Fruit fly (Drosophila melanogaster) whole organism, embryonic: Measurements from ENCODE around the gene Acn.

Experiments used
- ATbp ChIP-seq: fragments of 200-800 bp; sonication (Bioruptor generic); optimal IDR thresholded peaks from 2 replicates; lab custom pipeline; 2017; ENCODE audit warnings: missing biosample characterization, mild to moderate bottlenecking, missing genetic modification characterization, missing genetic modification reagents
- Aef1 ChIP-seq: fragments of 200-800 bp; sonication (Bioruptor generic); IDR thresholded peaks from 3 replicates; pipeline ENCODE4 v1.3.6; 2022; ENCODE audit warnings: missing biosample characterization, missing genetic modification characterization
- Asciz ChIP-seq: fragments of 200-800 bp; sonication (Bioruptor generic); optimal IDR thresholded peaks from 2 replicates; lab custom pipeline; 2017; ENCODE audit warnings: missing biosample characterization, mild to moderate bottlenecking, missing genetic modification characterization, missing genetic modification reagents
- CG1024 ChIP-seq: fragments of 200-800 bp; sonication (Bioruptor generic); IDR thresholded peaks from 2 replicates; pipeline ENCODE4 v1.3.6; 2022; ENCODE audit warnings: missing biosample characterization, missing genetic modification characterization
- CG10321 ChIP-seq: fragments of 200-800 bp; sonication (Bioruptor generic); IDR thresholded peaks from 2 replicates; pipeline ENCODE4 v1.3.6; 2022; ENCODE audit warnings: missing biosample characterization, missing genetic modification characterization
- CG10366 ChIP-seq: fragments of 200-800 bp; sonication (Bioruptor generic); IDR thresholded peaks from 2 replicates; pipeline ENCODE4 v1.3.6; 2022; ENCODE audit warnings: missing biosample characterization, missing genetic modification characterization
- CG10462 ChIP-seq: fragments of 200-800 bp; sonication (Bioruptor generic); optimal IDR thresholded peaks from 2 replicates; lab custom pipeline; 2016; ENCODE audit warnings: missing biosample characterization, missing genetic modification characterization
- CG11504 ChIP-seq: fragments of 200-800 bp; sonication (Bioruptor generic); optimal IDR thresholded peaks from 3 replicates; lab custom pipeline; 2019; ENCODE audit warnings: missing biosample characterization, mild to moderate bottlenecking, missing genetic modification characterization, moderate library complexity
- CG11696 ChIP-seq: fragments of 200-800 bp; sonication (Bioruptor generic); IDR thresholded peaks from 2 replicates; pipeline ENCODE4 v1.3.6; 2022; ENCODE audit warnings: missing biosample characterization, missing genetic modification characterization
- CG12219 ChIP-seq: fragments of 200-800 bp; sonication (Bioruptor generic); optimal IDR thresholded peaks from 3 replicates; lab custom pipeline; 2018; ENCODE audit warnings: missing biosample characterization, mild to moderate bottlenecking, missing genetic modification characterization
- CG1603 ChIP-seq: fragments of 200-800 bp; sonication (Bioruptor generic); optimal IDR thresholded peaks from 2 replicates; lab custom pipeline; 2019; ENCODE audit warnings: missing biosample characterization, mild to moderate bottlenecking, missing genetic modification characterization, moderate library complexity
- CG16863 ChIP-seq: fragments of 200-800 bp; sonication (Bioruptor generic); optimal IDR thresholded peaks from 3 replicates; lab custom pipeline; 2016; ENCODE audit warnings: missing biosample characterization, missing genetic modification characterization
- CG2875 ChIP-seq: fragments of 200-800 bp; sonication (Bioruptor generic); optimal IDR thresholded peaks from 2 replicates; lab custom pipeline; 2017; ENCODE audit warnings: missing biosample characterization, mild to moderate bottlenecking, missing genetic modification characterization, missing genetic modification reagents
- CG33557 ChIP-seq: fragments of 200-800 bp; sonication (Bioruptor generic); optimal IDR thresholded peaks from 2 replicates; lab custom pipeline; 2019; ENCODE audit warnings: missing biosample characterization, mild to moderate bottlenecking, missing genetic modification characterization, moderate library complexity
- CG43689 ChIP-seq: fragments of 200-800 bp; sonication (Bioruptor generic); IDR thresholded peaks from 2 replicates; pipeline ENCODE4 v1.3.6; 2022; ENCODE audit warnings: missing biosample characterization, missing genetic modification characterization
- CG4854 ChIP-seq: fragments of 200-800 bp; sonication (Bioruptor generic); optimal IDR thresholded peaks from 2 replicates; lab custom pipeline; 2016; ENCODE audit warnings: missing biosample characterization, missing genetic modification characterization, inconsistent platforms
- CG6254 ChIP-seq: fragments of 200-800 bp; sonication (Bioruptor generic); optimal IDR thresholded peaks from 3 replicates; lab custom pipeline; 2017; ENCODE audit warnings: mild to moderate bottlenecking, missing biosample characterization, missing genetic modification reagents, missing genetic modification characterization
- CG7271 ChIP-seq: fragments of 200-800 bp; sonication (Bioruptor generic); optimal IDR thresholded peaks from 2 replicates; lab custom pipeline; 2018; ENCODE audit warnings: missing biosample characterization, mild to moderate bottlenecking, missing genetic modification characterization, moderate library complexity
- Doc3 ChIP-seq: fragments of 200-800 bp; sonication (Bioruptor generic); IDR thresholded peaks from 3 replicates; pipeline ENCODE4 v1.3.6; 2022; ENCODE audit warnings: missing biosample characterization, missing genetic modification characterization; ENCODE audit not compliant: partially characterized antibody
- Ets97D ChIP-seq: fragments of 200-800 bp; sonication (Bioruptor generic); optimal IDR thresholded peaks from 3 replicates; lab custom pipeline; 2016; ENCODE audit warnings: missing biosample characterization, missing genetic modification characterization
- Fer3 ChIP-seq: fragments of 200-800 bp; sonication (Bioruptor generic); optimal IDR thresholded peaks from 2 replicates; lab custom pipeline; 2018; ENCODE audit warnings: missing biosample characterization, mild to moderate bottlenecking, missing genetic modification characterization, moderate library complexity
- H2.0 ChIP-seq: fragments of 200-800 bp; sonication (Bioruptor generic); IDR thresholded peaks from 2 replicates; pipeline ENCODE4 v1.3.6; 2022; ENCODE audit warnings: missing biosample characterization, missing genetic modification characterization
- HLH3B ChIP-seq: fragments of 200-800 bp; sonication (Bioruptor generic); IDR thresholded peaks from 2 replicates; pipeline ENCODE4 v1.3.6; 2022; ENCODE audit warnings: missing biosample characterization, missing genetic modification characterization
- Hr39 ChIP-seq: fragments of >200 bp; optimal IDR thresholded peaks from 2 replicates; lab custom pipeline; 2017
- MBD-R2 ChIP-seq: fragments of 200-800 bp; sonication (Bioruptor generic); IDR thresholded peaks from 2 replicates; pipeline ENCODE4 v1.3.6; 2022; ENCODE audit warnings: missing biosample characterization, missing genetic modification characterization
- MTF-1 ChIP-seq: fragments of 200-800 bp; sonication (Bioruptor generic); optimal IDR thresholded peaks from 2 replicates; lab custom pipeline; 2018; ENCODE audit warnings: missing biosample characterization, mild to moderate bottlenecking, missing genetic modification characterization, borderline replicate concordance
- Med ChIP-seq: fragments of 200-800 bp; sonication (Bioruptor generic); peaks from one replicate; lab custom pipeline; 2016; ENCODE audit warnings: missing biosample characterization, missing genetic modification characterization, mild to moderate bottlenecking, inconsistent platforms, moderate library complexity
- bowl ChIP-seq: fragments of 200-800 bp; sonication (Bioruptor generic); IDR thresholded peaks from 2 replicates; pipeline ENCODE4 v1.3.6; 2022; ENCODE audit warnings: missing biosample characterization, missing genetic modification characterization
- br ChIP-seq: fragments of >200 bp; optimal IDR thresholded peaks from 2 replicates; lab custom pipeline; 2017
- bsh ChIP-seq, 2 experiments: fragments of 200-800 bp; sonication (Bioruptor generic); optimal IDR thresholded peaks; 2 replicates each; lab custom pipeline; 2017 to 2018; ENCODE audit warnings: mild to moderate bottlenecking in 2 of 2, missing biosample characterization in 2 of 2, missing genetic modification characterization in 2 of 2, moderate library complexity in 1 of 2
- caup ChIP-seq: fragments of 200-800 bp; sonication (Bioruptor generic); optimal IDR thresholded peaks from 3 replicates; lab custom pipeline; 2017; ENCODE audit warnings: missing biosample characterization, mild to moderate bottlenecking, missing genetic modification characterization, moderate library complexity; ENCODE audit not compliant: severe bottlenecking
- cg ChIP-seq: fragments of 200-800 bp; sonication (Bioruptor generic); optimal IDR thresholded peaks from 3 replicates; lab custom pipeline; 2019; ENCODE audit warnings: missing biosample characterization, mild to moderate bottlenecking, missing genetic modification characterization, moderate library complexity
- ci ChIP-seq: fragments of 200-800 bp; sonication (Bioruptor generic); IDR thresholded peaks from 3 replicates; pipeline ENCODE4 v1.3.6; 2022; ENCODE audit warnings: missing biosample characterization, missing genetic modification characterization
- ftz-f1 ChIP-seq: fragments of 200-800 bp; sonication (Bioruptor generic); optimal IDR thresholded peaks from 2 replicates; lab custom pipeline; 2016; ENCODE audit warnings: missing biosample characterization, missing genetic modification characterization
- gsb ChIP-seq: fragments of 200-800 bp; sonication (Bioruptor generic); IDR thresholded peaks from 2 replicates; pipeline ENCODE4 v1.3.6; 2022; ENCODE audit warnings: missing biosample characterization, missing genetic modification characterization
- ham ChIP-seq: fragments of 200-800 bp; sonication (Bioruptor generic); IDR thresholded peaks from 2 replicates; pipeline ENCODE4 v1.3.6; 2022; ENCODE audit warnings: missing biosample characterization, missing genetic modification characterization
- knrl ChIP-seq: fragments of 200-800 bp; sonication (Bioruptor generic); IDR thresholded peaks from 3 replicates; pipeline ENCODE4 v1.3.6; 2022; ENCODE audit warnings: missing biosample characterization, missing genetic modification characterization; ENCODE audit not compliant: partially characterized antibody
- lbe ChIP-seq: fragments of 200-800 bp; sonication (Bioruptor generic); optimal IDR thresholded peaks from 2 replicates; lab custom pipeline; 2016; ENCODE audit warnings: missing biosample characterization, mild to moderate bottlenecking, missing genetic modification characterization
- lov ChIP-seq, 2 experiments: fragments of 200-800 bp in 1 of 2; fragments of >200 bp in 1 of 2; sonication (Bioruptor generic) in 1 of 2; IDR thresholded peaks in 1 of 2; optimal IDR thresholded peaks in 1 of 2; 2 replicates in 1 of 2; 3 replicates in 1 of 2; pipeline versions ENCODE4 v1.3.6 to Lab custom; 2017 to 2022; ENCODE audit warnings: missing biosample characterization in 1 of 2, missing genetic modification characterization in 1 of 2
- nmo ChIP-seq: fragments of 200-800 bp; sonication (Bioruptor generic); optimal IDR thresholded peaks from 2 replicates; lab custom pipeline; 2018; ENCODE audit warnings: missing biosample characterization, mild to moderate bottlenecking, missing genetic modification characterization, moderate library complexity
- org-1 ChIP-seq: fragments of 200-800 bp; sonication (Bioruptor generic); optimal IDR thresholded peaks from 2 replicates; lab custom pipeline; 2017; ENCODE audit warnings: missing biosample characterization, missing genetic modification characterization
- row ChIP-seq: fragments of 200-800 bp; sonication (Bioruptor generic); IDR thresholded peaks from 3 replicates; pipeline ENCODE4 v1.3.6; 2022; ENCODE audit warnings: missing biosample characterization, missing genetic modification characterization
- slbo ChIP-seq: fragments of 200-800 bp; sonication (Bioruptor generic); IDR thresholded peaks from 2 replicates; pipeline ENCODE4 v1.3.6; 2022; ENCODE audit warnings: missing biosample characterization, missing genetic modification characterization
- sna ChIP-seq: fragments of 200-800 bp; sonication (Bioruptor generic); IDR thresholded peaks from 2 replicates; pipeline ENCODE4 v1.3.6; 2022; ENCODE audit warnings: missing biosample characterization, missing genetic modification characterization; ENCODE audit not compliant: partially characterized antibody
- stwl ChIP-seq: fragments of 200-800 bp; sonication (Bioruptor generic); optimal IDR thresholded peaks from 3 replicates; lab custom pipeline; 2018; ENCODE audit warnings: missing biosample characterization, mild to moderate bottlenecking, missing genetic modification characterization, moderate library complexity
- tio ChIP-seq: fragments of 200-800 bp; sonication (Bioruptor generic); optimal IDR thresholded peaks from 2 replicates; lab custom pipeline; 2017; ENCODE audit warnings: missing biosample characterization, missing genetic modification characterization, inconsistent platforms
- tna ChIP-seq: fragments of 200-800 bp; sonication (Bioruptor generic); IDR thresholded peaks from 2 replicates; pipeline ENCODE4 v1.3.6; 2022; ENCODE audit warnings: missing biosample characterization, missing genetic modification characterization; ENCODE audit not compliant: partially characterized antibody
- tup ChIP-seq: fragments of 200-800 bp; sonication (Bioruptor generic); optimal IDR thresholded peaks from 2 replicates; lab custom pipeline; 2016; ENCODE audit warnings: missing biosample characterization, mild to moderate bottlenecking, missing genetic modification characterization, moderate library complexity
- unpg ChIP-seq: fragments of 200-800 bp; sonication (Bioruptor generic); optimal IDR thresholded peaks from 3 replicates; lab custom pipeline; 2018; ENCODE audit warnings: missing biosample characterization, mild to moderate bottlenecking, missing genetic modification characterization, moderate library complexity
- wek ChIP-seq: fragments of 200-800 bp; sonication (Bioruptor generic); optimal IDR thresholded peaks from 3 replicates; lab custom pipeline; 2018; ENCODE audit warnings: missing biosample characterization, mild to moderate bottlenecking, missing genetic modification characterization, moderate library complexity

Gene Acn

DNA sequence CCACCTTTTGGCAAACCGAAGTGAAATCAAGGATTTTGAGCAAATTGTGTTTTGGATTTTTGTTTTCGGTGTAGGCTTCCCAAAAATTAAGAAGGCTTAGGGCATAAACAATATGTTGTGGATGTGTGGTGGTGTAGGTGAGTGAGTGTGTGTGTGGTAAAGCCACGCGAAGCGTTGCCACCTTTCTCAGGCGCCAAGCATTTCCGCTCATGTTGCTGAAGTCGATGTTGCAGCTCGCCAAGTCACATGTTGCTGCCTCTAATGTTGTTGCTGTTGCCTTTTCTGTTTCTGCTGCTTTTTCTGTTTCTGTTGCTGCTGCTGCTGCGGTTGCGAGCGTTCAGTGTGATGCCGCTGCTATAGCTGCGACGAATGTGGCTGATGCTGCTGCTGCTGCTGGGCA, 34.6 kb downstream of the Acn start:
- TF ChIP-seq org-1 (GFP tag; lab: Kevin White, UChicago) (peak; percentile 7), CG7271 (tag; lab: Kevin White, UChicago) (no peak), bsh (GFP tag; optimal IDR thresholded peaks at IDR 0.05; lab: Kevin White, UChicago) (peak in 1 of 2 experiments; percentile 22), Ets97D (peak; percentile 59), sna (GFP tag; lab: Robert Waterston, UW) (peak; percentile 35; the same call in 1 of the 2 replicates), cg (GFP tag; lab: Kevin White, UChicago) (peak; percentile 35), lov (optimal IDR thresholded peaks at IDR 0.05; lab: Kevin White, UChicago) (no peak), lov (GFP tag; IDR thresholded peaks at IDR 0.05; lab: Robert Waterston, UW) (0 out of 3 replicates have a peak, but pooled peaks have one; percentile 47), MBD-R2 (0 out of 2 replicates have a peak, but pooled peaks have one; percentile 21), ATbp (GFP tag; lab: Kevin White, UChicago) (peak; percentile 5), CG16863 (GFP tag; lab: Kevin White, UChicago) (no peak), tup (no peak), CG1603 (peak; percentile 33), lbe (GFP tag; lab: Kevin White, UChicago) (no peak), bowl (GFP tag; lab: Robert Waterston, UW) (peak; percentile 18; the same call in 1 of the 2 replicates), CG11504 (tag; lab: Kevin White, UChicago) (peak; percentile 99), CG6254 (GFP tag; lab: Kevin White, UChicago) (peak; percentile 8), HLH3B (0 out of 2 replicates have a peak, but pooled peaks have one; percentile 4), MTF-1 (GFP tag; lab: Kevin White, UChicago) (peak; percentile 27), unpg (GFP tag; lab: Kevin White, UChicago) (peak; percentile 10), Med (peak; percentile 61), CG43689 (peak; percentile 41; the same call in 1 of the 2 replicates), ftz-f1 (GFP tag; lab: Kevin White, UChicago) (no peak), Doc3 (GFP tag; lab: Robert Waterston, UW) (0 out of 3 replicates have a peak, but pooled peaks have one; percentile 24), Asciz (peak; percentile 31), CG12219 (GFP tag; lab: Kevin White, UChicago) (peak; percentile 25), slbo (GFP tag; lab: Robert Waterston, UW) (0 out of 2 replicates have a peak, but pooled peaks have one; percentile 10), wek (GFP tag; lab: Kevin White, UChicago) (peak; percentile 16), stwl (peak; percentile 65), nmo (GFP tag; lab: Kevin White, UChicago) (no peak), gsb (no peak), ci (GFP tag; lab: Robert Waterston, UW) (peak; percentile 88), CG33557 (GFP tag; lab: Kevin White, UChicago) (no peak)

DNA sequence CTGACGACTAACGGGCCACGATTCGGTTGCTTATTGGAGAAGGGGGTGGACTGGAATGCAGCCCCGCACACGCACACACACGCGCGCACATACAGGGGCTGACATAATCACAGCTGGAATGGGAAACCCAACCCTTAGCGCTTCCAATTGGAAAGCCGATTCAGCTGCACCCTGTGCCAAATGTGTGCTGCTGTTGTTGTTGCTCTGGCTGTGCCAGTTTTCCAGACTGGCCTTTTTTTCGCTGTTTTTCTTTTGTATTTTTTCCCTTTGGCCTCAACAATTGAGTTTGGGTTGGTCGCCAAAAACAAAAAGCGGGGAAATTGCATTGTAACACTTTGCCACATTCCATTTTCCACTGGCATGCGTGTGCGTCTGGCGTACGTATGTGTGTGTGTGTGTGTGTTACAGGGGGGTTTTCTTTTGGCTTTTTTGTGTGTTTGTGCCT, 38.2 kb downstream of the Acn start:
- peak; percentile 25 for TF ChIP-seq Med
- no peak for TF ChIP-seq CG4854 (GFP tag; lab: Kevin White, UChicago)
- no peak for TF ChIP-seq br
- TF ChIP-seq CG2875 (GFP tag; lab: Kevin White, UChicago) = no peak
- no peak for TF ChIP-seq CG11696 (GFP tag; lab: Robert Waterston, UW)
- no peak for TF ChIP-seq tio (GFP tag; lab: Kevin White, UChicago)
- no peak for TF ChIP-seq CG10462 (GFP tag; lab: Kevin White, UChicago)
- TF ChIP-seq tna = no peak
- no peak for TF ChIP-seq Aef1 (GFP tag; lab: Robert Waterston, UW)
- no peak for TF ChIP-seq CG10321 (GFP tag; lab: Robert Waterston, UW)
- peak; percentile 70 for TF ChIP-seq CG10366 (GFP tag; lab: Robert Waterston, UW)
- TF ChIP-seq caup (GFP tag; lab: Kevin White, UChicago) = no peak
- no peak for TF ChIP-seq CG16863 (GFP tag; lab: Kevin White, UChicago)
- TF ChIP-seq H2.0 (GFP tag; lab: Robert Waterston, UW) = no peak
- no peak for TF ChIP-seq Fer3 (tag; lab: Kevin White, UChicago)
- TF ChIP-seq Hr39 = peak; percentile 98
- no peak for TF ChIP-seq CG1024
- no peak for TF ChIP-seq knrl (GFP tag; lab: Robert Waterston, UW)
- TF ChIP-seq row = no peak
- TF ChIP-seq ham (GFP tag; lab: Robert Waterston, UW) = no peak
